Fruit fly (Drosophila melanogaster): ENCODE measurements around the gene pst.

- no peak for TF ChIP-seq Myc (optimal IDR thresholded peaks at IDR 0.05)
- TF ChIP-seq insv (optimal IDR thresholded peaks at IDR 0.05) = no peak
- TF ChIP-seq psq (optimal IDR thresholded peaks at IDR 0.05) = no peak
- TF ChIP-seq Sin3A (optimal IDR thresholded peaks at IDR 0.05) = no peak
- no peak for TF ChIP-seq ttk (optimal IDR thresholded peaks at IDR 0.05)
- TF ChIP-seq h (optimal IDR thresholded peaks at IDR 0.05) = no peak
These were observed 25.1 kb downstream of the pst start, which contains the start of the genes wrm1 and wrm2 for dm6 chr3L:7334990-7335389.

Measured in Kc167 (cell line).